Worm (Caenorhabditis elegans): Measurements from ENCODE around the gene C10C6.7.

Gene C10C6.7

ce11 chrIV:11479095-11479494 is 11.8 kb upstream of the C10C6.7 start, which contains the start of gene catp-8 (continued):
- TF ChIP-seq madf-3 (GFP tag; IDR thresholded peaks at IDR 0.05) (peak; percentile 69; the same call in 1 of the 2 replicates), ztf-28 (GFP tag; IDR thresholded peaks at IDR 0.05) (no peak), ztf-3 (GFP tag; optimal IDR thresholded peaks at IDR 0.05) (no peak), egl-18 (GFP tag; IDR thresholded peaks at IDR 0.05) (0 out of 2 replicates have a peak, but pooled peaks have one; percentile 14), ztf-6 (GFP tag; IDR thresholded peaks at IDR 0.05) (no peak), nfyb-1 (GFP tag; IDR thresholded peaks at IDR 0.05) (no peak; the same call in 1 of the 2 replicates), ztf-25 (GFP tag; IDR thresholded peaks at IDR 0.05) (no peak), tlf-1 (GFP tag; optimal IDR thresholded peaks at IDR 0.05) (peak; percentile 56), let-607 (tag; optimal IDR thresholded peaks at IDR 0.05) (peak in 1 of 2 experiments; percentile 14), mcd-1 (GFP tag; IDR thresholded peaks at IDR 0.05) (no peak), lin-35 (GFP tag; optimal IDR thresholded peaks at IDR 0.05) (no peak), rpc-1 (optimal IDR thresholded peaks at IDR 0.05) (no peak), rpc-1 (tag; optimal IDR thresholded peaks at IDR 0.05) (no peak), tbp1 (GFP tag; optimal IDR thresholded peaks at IDR 0.05) (peak; percentile 6), Y95B8A.8 (GFP tag; IDR thresholded peaks at IDR 0.05) (no peak), ama-1 (optimal IDR thresholded peaks at IDR 0.05) (peak; percentile 20), ama-1 (GFP tag; optimal IDR thresholded peaks at IDR 0.05) (peak in 1 of 2 experiments; percentile 71), nhr-90 (tag; optimal IDR thresholded peaks at IDR 0.05) (no peak), F37B4.10 (GFP tag; IDR thresholded peaks at IDR 0.05) (no peak), F33H1.4 (GFP tag; IDR thresholded peaks at IDR 0.05) (peak; percentile 28; the same call in 1 of the 2 replicates), hsf-1 (GFP tag; IDR thresholded peaks at IDR 0.05) (peak; percentile 66), pbrm-1 (GFP tag; IDR thresholded peaks at IDR 0.05) (peak; percentile 8; the same call in 1 of the 2 replicates), ceh-100 (GFP tag; IDR thresholded peaks at IDR 0.05) (no peak), ceh-91 (GFP tag; IDR thresholded peaks at IDR 0.05) (no peak), ceh-58 (GFP tag; IDR thresholded peaks at IDR 0.05) (no peak), F57A8.1 (GFP tag; optimal IDR thresholded peaks at IDR 0.05) (no peak), T07F8.4 (tag; optimal IDR thresholded peaks at IDR 0.05) (no peak), dpff-1 (tag; optimal IDR thresholded peaks at IDR 0.05) (no peak), F39B2.1 (GFP tag; IDR thresholded peaks at IDR 0.05) (no peak), ztf-18 (tag; optimal IDR thresholded peaks at IDR 0.05) (no peak), K12H6.12 (tag; optimal IDR thresholded peaks at IDR 0.05) (no peak), madf-6 (GFP tag; IDR thresholded peaks at IDR 0.05) (peak; percentile 56), lin-54 (GFP tag; optimal IDR thresholded peaks at IDR 0.05) (peak; percentile 24), sdz-38 (tag; optimal IDR thresholded peaks at IDR 0.05) (no peak), F23B12.7 (tag; optimal IDR thresholded peaks at IDR 0.05; ENCODE audit: insufficient read depth) (no peak), nhr-80 (tag; optimal IDR thresholded peaks at IDR 0.05) (peak; percentile 7), dpl-1 (GFP tag; optimal IDR thresholded peaks at IDR 0.05) (no peak), repo-1 (tag; optimal IDR thresholded peaks at IDR 0.05) (peak; percentile 29), ekl-4 (GFP tag; IDR thresholded peaks at IDR 0.05) (peak; percentile 59; the same call in 1 of the 2 replicates), cebp-2 (GFP tag; IDR thresholded peaks at IDR 0.05) (0 out of 2 replicates have a peak, but pooled peaks have one; percentile 41), unc-130 (GFP tag; optimal IDR thresholded peaks at IDR 0.05) (no peak), nfya-1 (tag; optimal IDR thresholded peaks at IDR 0.05; ENCODE audit: borderline replicate concordance, insufficient read depth) (no peak), nfya-2 (GFP tag; IDR thresholded peaks at IDR 0.05) (no peak), bed-1 (GFP tag; IDR thresholded peaks at IDR 0.05) (no peak), fkh-3 (tag; optimal IDR thresholded peaks at IDR 0.05) (no peak), attf-6 (GFP tag; IDR thresholded peaks at IDR 0.05) (peak; percentile 8; the same call in 1 of the 2 replicates), cebp-1 (GFP tag; IDR thresholded peaks at IDR 0.05) (no peak), cebp-1 (tag; optimal IDR thresholded peaks at IDR 0.05) (peak; percentile 25), F49E8.2 (tag; optimal IDR thresholded peaks at IDR 0.05; ENCODE audit: insufficient read depth) (peak; percentile 37), B0261.1 (tag; optimal IDR thresholded peaks at IDR 0.05) (no peak)

All from whole organism, young adult.